Worm (Caenorhabditis elegans): ENCODE measurements around the gene C18G1.7.

ce11 chrV:4700189-4700588 lies 45.2 kb upstream of the C18G1.7 start, which contains the start of gene ZC266.1:
- TF ChIP-seq pax-1 (tag; optimal IDR thresholded peaks at IDR 0.05), result no peak
- TF ChIP-seq unc-42 (tag; optimal IDR thresholded peaks at IDR 0.05), result no peak
- no peak for TF ChIP-seq dve-1 (tag; optimal IDR thresholded peaks at IDR 0.05)
- TF ChIP-seq lim-6 (tag; optimal IDR thresholded peaks at IDR 0.05), result no peak
- TF ChIP-seq fkh-6 (tag; optimal IDR thresholded peaks at IDR 0.05), result no peak
- no peak for TF ChIP-seq lin-11 (tag; optimal IDR thresholded peaks at IDR 0.05)
- no peak for TF ChIP-seq elt-2 (tag; optimal IDR thresholded peaks at IDR 0.05)
